Worm (Caenorhabditis elegans): ENCODE results near the gene ZK930.6.
A peak's percentile ranks its signal among the peaks of the same experiment; 100 is the strongest.

The ZK930.6 gene

DNA sequence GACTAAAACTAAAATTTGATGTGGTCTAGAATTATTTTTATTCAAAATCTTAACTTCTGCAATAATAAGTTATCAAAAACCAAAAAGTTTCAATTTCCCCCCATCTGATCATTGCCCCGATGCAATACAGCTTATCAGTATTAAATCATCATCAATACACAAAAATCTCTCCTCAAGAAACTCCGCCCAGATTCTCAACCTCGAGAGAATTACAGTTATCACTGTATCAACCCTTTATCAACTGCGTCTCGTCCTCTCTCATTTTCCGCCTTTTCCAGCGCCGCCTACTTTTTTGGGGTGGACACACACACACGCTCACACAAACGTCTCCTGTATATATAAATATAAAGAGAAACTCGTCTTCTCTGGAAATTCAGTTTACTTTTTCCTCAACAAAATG is 41.4 kb upstream of the ZK930.6 start, which contains the start of gene T27D12.1:
Gene T27D12.1, plus strand, starts transcription at position 301 of the 400 bp plus-strand sequence.
- TF ChIP-seq isw-1 (GFP tag; IDR thresholded peaks at IDR 0.05) (no peak), nhr-47 (tag; optimal IDR thresholded peaks at IDR 0.05) (no peak)

DNA sequence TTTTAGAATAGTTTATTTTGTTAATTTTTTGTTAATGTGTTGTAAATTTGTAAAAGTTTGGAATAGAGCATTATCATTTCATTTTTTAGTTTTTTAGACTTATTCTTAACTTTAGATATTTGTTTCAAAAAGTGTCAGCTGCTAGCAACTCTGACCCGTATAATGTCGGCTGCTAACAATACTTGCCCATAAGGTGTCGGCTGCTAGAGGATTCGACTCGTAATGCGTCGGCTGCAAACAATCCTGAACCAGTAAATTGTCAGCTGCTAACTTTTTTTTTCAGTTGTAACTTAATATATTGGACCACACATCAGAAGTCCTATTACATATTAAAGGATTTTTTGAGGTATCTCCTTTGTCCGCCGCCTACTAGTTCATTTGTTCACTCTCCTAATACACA is 41.0 kb upstream of the ZK930.6 start:
- TF ChIP-seq lin-14 (GFP tag; optimal IDR thresholded peaks at IDR 0.05) (no peak), nhr-19 (GFP tag; conservative IDR thresholded peaks at IDR 0.05) (no peak), snpc-4 (tag; optimal IDR thresholded peaks at IDR 0.05) (peak; percentile 27)

DNA sequence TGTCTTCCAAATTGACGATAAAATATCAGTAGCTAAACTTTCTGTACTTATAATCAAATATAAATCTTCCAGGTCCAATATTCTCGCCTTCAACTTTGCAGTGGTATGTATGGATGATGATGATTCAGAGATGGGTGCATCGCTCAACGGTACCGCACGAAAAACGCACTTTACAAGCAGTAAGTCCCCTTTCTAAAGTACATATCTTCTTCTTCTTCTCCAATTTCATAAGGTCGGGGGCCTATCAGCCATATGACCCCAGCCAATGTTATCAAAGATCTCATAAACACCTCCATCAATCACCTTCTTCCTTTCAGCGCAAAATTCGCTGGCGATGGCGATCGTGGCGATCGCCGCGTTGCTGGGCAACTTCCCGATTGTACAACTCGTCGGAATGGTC is 40.3 kb upstream of the ZK930.6 start:
- TF ChIP-seq hlh-4 (tag; optimal IDR thresholded peaks at IDR 0.05) (no peak), nhr-47 (tag; optimal IDR thresholded peaks at IDR 0.05) (no peak), blmp-1 (tag; optimal IDR thresholded peaks at IDR 0.05) (peak; percentile 46), lsy-2 (tag; optimal IDR thresholded peaks at IDR 0.05) (no peak), nhr-71 (tag; optimal IDR thresholded peaks at IDR 0.05) (peak; percentile 7), F16B12.6 (tag; optimal IDR thresholded peaks at IDR 0.05) (no peak), nhr-85 (tag) (peak; percentile 69), nhr-20 (tag; optimal IDR thresholded peaks at IDR 0.05) (no peak)

DNA sequence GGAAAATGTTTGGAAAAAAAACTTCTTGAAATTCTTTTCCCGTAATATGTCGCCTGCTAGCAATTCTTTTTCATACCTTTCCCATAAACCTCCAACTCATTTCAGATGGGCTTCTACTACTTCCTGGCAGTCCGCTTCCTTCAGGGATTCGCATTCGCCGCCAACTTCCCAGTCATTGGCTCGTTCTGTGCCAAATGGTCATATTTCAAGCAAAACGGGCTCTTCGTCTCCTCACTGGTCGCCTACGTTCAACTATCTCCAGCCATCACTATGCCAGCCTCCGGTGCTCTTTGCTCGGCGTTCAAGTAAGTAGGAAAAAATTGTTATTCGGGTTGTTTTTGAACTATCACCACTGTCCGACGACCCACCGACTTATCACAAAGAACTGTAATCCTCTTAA is 39.7 kb upstream of the ZK930.6 start:
- no peak for TF ChIP-seq ztf-4 (tag; optimal IDR thresholded peaks at IDR 0.05)
- no peak for TF ChIP-seq lsy-2 (tag; optimal IDR thresholded peaks at IDR 0.05)
- TF ChIP-seq nhr-47 (tag; optimal IDR thresholded peaks at IDR 0.05), result no peak
- TF ChIP-seq mab-9 (GFP tag; IDR thresholded peaks at IDR 0.05), result no peak
- no peak for TF ChIP-seq lir-3 (tag; optimal IDR thresholded peaks at IDR 0.05; ENCODE audit: poor library complexity)
- no peak for TF ChIP-seq dpl-1 (GFP tag; optimal IDR thresholded peaks at IDR 0.05)
- no peak for TF ChIP-seq lin-14 (GFP tag; optimal IDR thresholded peaks at IDR 0.05)
- TF ChIP-seq dsc-1 (tag; optimal IDR thresholded peaks at IDR 0.05), result no peak
- no peak for TF ChIP-seq ets-5 (GFP tag; IDR thresholded peaks at IDR 0.05)
- TF ChIP-seq ztf-11 (tag; optimal IDR thresholded peaks at IDR 0.05), result no peak
- TF ChIP-seq grh-1 (GFP tag; IDR thresholded peaks at IDR 0.05), result no peak
- no peak for TF ChIP-seq nhr-84 (tag; optimal IDR thresholded peaks at IDR 0.05)
- no peak for TF ChIP-seq egl-13 (tag; optimal IDR thresholded peaks at IDR 0.05)
- TF ChIP-seq hpl-2 (GFP tag; optimal IDR thresholded peaks at IDR 0.05), result no peak
- TF ChIP-seq unc-98 (GFP tag; IDR thresholded peaks at IDR 0.05), result no peak
- no peak for TF ChIP-seq nhr-20 (tag; optimal IDR thresholded peaks at IDR 0.05)
- no peak for TF ChIP-seq fos-1 (tag; optimal IDR thresholded peaks at IDR 0.05)
- no peak for TF ChIP-seq C16A3.4 (tag; optimal IDR thresholded peaks at IDR 0.05)

DNA sequence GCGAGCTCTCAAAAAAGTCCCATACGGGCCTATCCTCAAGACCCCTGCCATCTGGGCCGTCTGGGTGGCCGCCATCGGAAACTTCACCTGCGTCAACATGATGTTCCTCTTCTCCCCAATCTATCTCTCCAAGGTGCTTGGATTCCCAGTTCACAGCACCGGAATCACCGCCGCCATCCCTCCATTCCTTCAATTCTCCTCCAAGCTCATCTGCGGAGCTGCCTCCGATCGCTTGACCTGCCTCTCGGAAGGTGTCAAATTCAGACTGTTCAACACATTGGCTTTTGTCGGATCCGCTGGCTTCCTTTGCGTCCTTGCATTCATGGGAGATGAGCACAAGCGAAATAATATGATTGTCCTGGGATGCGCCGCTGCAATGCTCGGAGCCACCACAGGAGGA is 38.8 kb upstream of the ZK930.6 start:
- TF ChIP-seq efl-3 (GFP tag; optimal IDR thresholded peaks at IDR 0.05) (no peak), tlp-1 (tag; optimal IDR thresholded peaks at IDR 0.05) (no peak), nhr-237 (tag; optimal IDR thresholded peaks at IDR 0.05) (no peak), blmp-1 (tag; optimal IDR thresholded peaks at IDR 0.05) (no peak), hpl-2 (GFP tag; optimal IDR thresholded peaks at IDR 0.05) (no peak), C16A3.4 (tag; optimal IDR thresholded peaks at IDR 0.05) (no peak), nhr-77 (tag; optimal IDR thresholded peaks at IDR 0.05) (no peak), nhr-12 (tag; optimal IDR thresholded peaks at IDR 0.05) (no peak), fkh-8 (tag; optimal IDR thresholded peaks at IDR 0.05) (no peak), dpl-1 (GFP tag; optimal IDR thresholded peaks at IDR 0.05) (no peak), nhr-76 (tag; optimal IDR thresholded peaks at IDR 0.05) (no peak), Y116A8C.19 (tag; optimal IDR thresholded peaks at IDR 0.05; ENCODE audit: borderline replicate concordance) (no peak)

DNA sequence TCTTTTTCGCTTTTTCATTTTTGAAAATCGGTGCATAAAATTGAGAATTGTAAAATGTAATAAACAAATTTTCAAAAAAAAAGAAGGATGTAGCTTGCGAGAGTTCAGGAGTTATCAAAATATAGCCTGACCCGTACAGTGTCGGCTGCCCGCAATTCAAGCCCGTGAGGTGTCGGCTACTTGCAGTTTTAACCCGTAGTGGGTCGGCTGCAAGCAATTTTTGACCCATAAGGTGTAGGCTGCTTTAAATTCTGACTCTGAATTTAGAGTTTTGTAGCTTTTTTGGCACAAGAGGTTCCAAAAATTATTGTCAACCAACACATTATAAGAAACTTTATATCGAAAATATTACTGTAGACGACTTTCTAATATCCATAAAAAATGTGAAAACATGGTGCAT is 37.8 kb upstream of the ZK930.6 start:
- TF ChIP-seq ama-1 (optimal IDR thresholded peaks at IDR 0.05) (peak; percentile 35), zag-1 (tag; optimal IDR thresholded peaks at IDR 0.05) (no peak), nhr-47 (tag; optimal IDR thresholded peaks at IDR 0.05) (peak; percentile 3), elt-3 (tag; optimal IDR thresholded peaks at IDR 0.05) (peak in 1 of 6 experiments; percentile 43), pax-3 (tag; optimal IDR thresholded peaks at IDR 0.05) (no peak)
